Worm (Caenorhabditis elegans) whole organism, late embryonic: ENCODE results near the gene inx-9.

ENCODE experiments used
- C08G9.2 ChIP-seq: sonication (generic microtip); optimal IDR thresholded peaks from 2 replicates; lab custom pipeline; 2016; ENCODE audit warnings: mild to moderate bottlenecking, missing genetic modification characterization, moderate library complexity, missing compliant biosample characterization
- Y22D7AL.16 ChIP-seq: sonication (generic microtip); optimal IDR thresholded peaks from 2 replicates; lab custom pipeline; 2016; ENCODE audit warnings: missing genetic modification characterization, missing compliant biosample characterization
- ahr-1 ChIP-seq: sonication (generic microtip); optimal IDR thresholded peaks from 2 replicates; lab custom pipeline; 2016; ENCODE audit warnings: missing genetic modification characterization, missing compliant biosample characterization
- ceh-19 ChIP-seq: fragments of 200-800 bp; sonication (Bioruptor generic); optimal IDR thresholded peaks from 2 replicates; lab custom pipeline; 2018; ENCODE audit warnings: mild to moderate bottlenecking, missing genetic modification characterization, missing compliant biosample characterization
- ceh-22 ChIP-seq: sonication (generic microtip); optimal IDR thresholded peaks from 2 replicates; lab custom pipeline; 2017; ENCODE audit warnings: missing biosample characterization, missing genetic modification characterization
- elt-2 ChIP-seq: sonication (generic microtip); optimal IDR thresholded peaks from 2 replicates; lab custom pipeline; 2016; ENCODE audit warnings: missing genetic modification reagents, missing genetic modification characterization, missing compliant biosample characterization
- nhr-232 ChIP-seq: sonication (generic microtip); optimal IDR thresholded peaks from 2 replicates; lab custom pipeline; 2016; ENCODE audit warnings: missing genetic modification characterization, missing compliant biosample characterization
- npax-4 ChIP-seq: sonication (generic microtip); optimal IDR thresholded peaks from 2 replicates; lab custom pipeline; 2016; ENCODE audit warnings: missing genetic modification characterization, missing compliant biosample characterization
- odd-2 ChIP-seq: sonication (generic microtip); optimal IDR thresholded peaks from 2 replicates; lab custom pipeline; 2017; ENCODE audit warnings: antibody characterized with exemption, mild to moderate bottlenecking, missing genetic modification characterization, missing compliant biosample characterization
- sox-4 ChIP-seq: sonication (generic microtip); optimal IDR thresholded peaks from 2 replicates; lab custom pipeline; 2017; ENCODE audit warnings: mild to moderate bottlenecking, missing genetic modification characterization, inconsistent platforms, missing compliant biosample characterization
- ttx-3 ChIP-seq: sonication (generic microtip); optimal IDR thresholded peaks from 2 replicates; lab custom pipeline; 2016; ENCODE audit warnings: missing genetic modification reagents, missing genetic modification characterization, missing compliant biosample characterization
- unc-3 ChIP-seq, 2 experiments: fragments of 200-800 bp in 1 of 2; sonication (Bioruptor generic) in 1 of 2; sonication (generic microtip) in 1 of 2; conservative IDR thresholded peaks in 1 of 2; optimal IDR thresholded peaks in 1 of 2; 2 replicates each; pipeline versions ENCODE4 v1.3.6 to Lab custom; 2016 to 2022; ENCODE audit warnings: missing compliant biosample characterization in 2 of 2, missing genetic modification characterization in 2 of 2, missing genetic modification reagents in 1 of 2
- unc-86 ChIP-seq: sonication (generic microtip); optimal IDR thresholded peaks from 2 replicates; lab custom pipeline; 2016; ENCODE audit warnings: missing genetic modification characterization, missing compliant biosample characterization

DNA sequence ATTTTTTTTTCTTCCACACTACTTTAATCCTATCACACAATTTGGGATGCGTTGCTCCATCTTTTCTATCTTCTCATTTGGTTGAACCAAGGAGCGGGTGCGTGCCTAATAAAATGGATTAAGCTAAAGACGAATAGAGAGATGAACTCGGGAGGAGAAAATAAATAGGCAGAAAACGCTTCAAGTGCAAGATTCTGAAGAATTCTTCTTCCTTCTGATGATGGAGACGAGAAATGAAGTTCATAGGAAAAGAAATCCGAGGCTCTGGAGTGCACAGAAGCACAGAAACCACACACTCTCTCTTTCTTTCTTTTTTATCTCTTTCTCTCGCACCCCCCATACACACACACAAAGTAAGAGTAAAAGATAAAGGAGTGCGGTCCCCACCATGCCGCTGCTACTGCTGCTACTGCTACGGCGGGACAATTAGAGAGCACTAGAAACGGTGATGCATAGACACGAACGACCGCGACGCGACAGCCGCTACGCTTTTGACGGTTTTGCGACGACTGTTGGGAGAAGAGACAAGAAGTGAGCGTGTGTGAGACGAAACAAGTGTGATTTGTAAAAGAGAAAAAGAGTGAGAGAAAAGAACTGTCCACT is 16.0 kb downstream of the inx-9 start:
- no peak for TF ChIP-seq ahr-1 (tag; lab: Kevin White, UChicago)
- no peak for TF ChIP-seq nhr-232 (tag; lab: Kevin White, UChicago)
- no peak for TF ChIP-seq unc-3 (GFP tag; conservative IDR thresholded peaks at IDR 0.05; lab: Robert Waterston, UW)
- no peak for TF ChIP-seq unc-3 (tag; optimal IDR thresholded peaks at IDR 0.05; lab: Kevin White, UChicago)
- no peak for TF ChIP-seq C08G9.2 (tag; lab: Kevin White, UChicago)
- TF ChIP-seq odd-2: peak; percentile 18
- TF ChIP-seq npax-4 (tag; lab: Kevin White, UChicago): no peak
- no peak for TF ChIP-seq ttx-3
- TF ChIP-seq unc-86 (tag; lab: Kevin White, UChicago): no peak
- TF ChIP-seq ceh-19 (GFP tag; lab: Kevin White, UChicago): peak; percentile 73
- TF ChIP-seq sox-4 (tag; lab: Kevin White, UChicago): no peak
- no peak for TF ChIP-seq Y22D7AL.16 (tag; lab: Kevin White, UChicago)
- TF ChIP-seq ceh-22 (tag; lab: Kevin White, UChicago): no peak
- peak; percentile 91 for TF ChIP-seq elt-2
